Fruit fly (Drosophila melanogaster) whole organism, embryonic: ENCODE data around the gene Ptth.

Experiments
- Asciz ChIP-seq: fragments of 200-800 bp; sonication (Bioruptor generic); optimal IDR thresholded peaks from 2 replicates; lab custom pipeline; 2017; ENCODE audit warnings: missing biosample characterization, mild to moderate bottlenecking, missing genetic modification characterization, missing genetic modification reagents
- Bgb ChIP-seq: fragments of 200-800 bp; sonication (Bioruptor generic); IDR thresholded peaks from 2 replicates; pipeline ENCODE4 v1.3.6; 2022; ENCODE audit warnings: missing biosample characterization, missing genetic modification characterization; ENCODE audit not compliant: partially characterized antibody
- BtbVII ChIP-seq: fragments of 200-800 bp; sonication (Bioruptor generic); optimal IDR thresholded peaks from 3 replicates; lab custom pipeline; 2017; ENCODE audit warnings: missing biosample characterization, mild to moderate bottlenecking, missing genetic modification characterization
- C15 ChIP-seq: fragments of 200-800 bp; sonication (Bioruptor generic); IDR thresholded peaks from 3 replicates; pipeline ENCODE4 v1.3.6; 2022; ENCODE audit warnings: missing biosample characterization, missing genetic modification characterization
- CG14965 ChIP-seq: fragments of 200-800 bp; sonication (Bioruptor generic); optimal IDR thresholded peaks from 2 replicates; lab custom pipeline; 2016; ENCODE audit warnings: missing biosample characterization, missing genetic modification characterization, borderline replicate concordance
- CG17186 ChIP-seq: fragments of 200-800 bp; sonication (Bioruptor generic); optimal IDR thresholded peaks from 3 replicates; lab custom pipeline; 2017; ENCODE audit warnings: missing biosample characterization, missing genetic modification reagents, missing genetic modification characterization
- CG17361 ChIP-seq: fragments of 200-800 bp; sonication (Bioruptor generic); IDR thresholded peaks from 3 replicates; pipeline ENCODE4 v1.3.6; 2022; ENCODE audit warnings: missing biosample characterization, missing genetic modification characterization
- CG18476 ChIP-seq: fragments of 200-800 bp; sonication (Bioruptor generic); optimal IDR thresholded peaks from 2 replicates; lab custom pipeline; 2016; ENCODE audit warnings: missing biosample characterization, mild to moderate bottlenecking, missing genetic modification characterization
- CG2678 ChIP-seq: fragments of 200-800 bp; sonication (Bioruptor generic); optimal IDR thresholded peaks from 3 replicates; lab custom pipeline; 2019; ENCODE audit warnings: missing biosample characterization, mild to moderate bottlenecking, missing genetic modification characterization, moderate library complexity
- CG2875 ChIP-seq: fragments of 200-800 bp; sonication (Bioruptor generic); optimal IDR thresholded peaks from 2 replicates; lab custom pipeline; 2017; ENCODE audit warnings: missing biosample characterization, mild to moderate bottlenecking, missing genetic modification characterization, missing genetic modification reagents
- CG31388 ChIP-seq: fragments of 200-800 bp; sonication (Bioruptor generic); optimal IDR thresholded peaks from 2 replicates; lab custom pipeline; 2016; ENCODE audit warnings: missing biosample characterization, missing genetic modification characterization
- CG3281 ChIP-seq: fragments of 200-800 bp; sonication (Bioruptor generic); optimal IDR thresholded peaks from 3 replicates; lab custom pipeline; 2017; ENCODE audit warnings: missing biosample characterization, mild to moderate bottlenecking, missing genetic modification characterization
- CG4424 ChIP-seq: fragments of 200-800 bp; sonication (Bioruptor generic); optimal IDR thresholded peaks from 3 replicates; lab custom pipeline; 2016; ENCODE audit warnings: missing biosample characterization, missing genetic modification characterization
- CG7928 ChIP-seq: fragments of 200-800 bp; sonication (Bioruptor generic); optimal IDR thresholded peaks from 2 replicates; lab custom pipeline; 2017; ENCODE audit warnings: missing biosample characterization, mild to moderate bottlenecking, missing genetic modification characterization
- CTCF ChIP-seq: fragments of 200-800 bp; sonication (Bioruptor generic); optimal IDR thresholded peaks from 2 replicates; lab custom pipeline; 2017; ENCODE audit warnings: missing biosample characterization, mild to moderate bottlenecking, missing genetic modification characterization, moderate library complexity
- CrebB ChIP-seq: fragments of 200-800 bp; sonication (Bioruptor generic); optimal IDR thresholded peaks from 3 replicates; lab custom pipeline; 2018; ENCODE audit warnings: missing biosample characterization, mild to moderate bottlenecking, missing genetic modification characterization
- Deaf1 ChIP-seq: fragments of 200-800 bp; optimal IDR thresholded peaks from 3 replicates; lab custom pipeline; 2019; ENCODE audit warnings: missing biosample characterization, mild to moderate bottlenecking, missing genetic modification characterization, moderate library complexity
- Dref ChIP-seq: fragments of 200-800 bp; sonication (Bioruptor generic); IDR thresholded peaks from 2 replicates; pipeline ENCODE4 v1.3.6; 2022; ENCODE audit warnings: missing biosample characterization, missing genetic modification characterization
- Hey ChIP-seq: fragments of 200-800 bp; sonication (Bioruptor generic); optimal IDR thresholded peaks from 3 replicates; lab custom pipeline; 2018; ENCODE audit warnings: missing biosample characterization, mild to moderate bottlenecking, missing genetic modification characterization
- Max ChIP-seq: fragments of 200-800 bp; sonication (Bioruptor generic); optimal IDR thresholded peaks from 2 replicates; lab custom pipeline; 2016; ENCODE audit warnings: missing biosample characterization, mild to moderate bottlenecking, missing genetic modification characterization
- Meics ChIP-seq: fragments of 200-800 bp; sonication (Bioruptor generic); optimal IDR thresholded peaks from 2 replicates; lab custom pipeline; 2017; ENCODE audit warnings: missing biosample characterization, mild to moderate bottlenecking, missing genetic modification characterization
- NC2β ChIP-seq: fragments of 200-800 bp; sonication (Bioruptor generic); optimal IDR thresholded peaks from 2 replicates; lab custom pipeline; 2016; ENCODE audit warnings: missing biosample characterization, missing genetic modification characterization
- Nf-YA ChIP-seq: fragments of 200-800 bp; sonication (Bioruptor generic); IDR thresholded peaks from 2 replicates; pipeline ENCODE4 v1.3.6; 2022; ENCODE audit warnings: missing biosample characterization, missing genetic modification characterization
- Scr ChIP-seq: fragments of 200-800 bp; sonication (Bioruptor generic); IDR thresholded peaks from 2 replicates; pipeline ENCODE4 v1.3.6; 2022; ENCODE audit warnings: missing biosample characterization, missing genetic modification characterization; ENCODE audit not compliant: partially characterized antibody
- Sin3A ChIP-seq: fragments of >200 bp; optimal IDR thresholded peaks from 2 replicates; lab custom pipeline; 2018
- abd-A ChIP-seq: fragments of 200-800 bp; sonication (Bioruptor generic); optimal IDR thresholded peaks from 3 replicates; lab custom pipeline; 2019; ENCODE audit warnings: missing biosample characterization, mild to moderate bottlenecking, missing genetic modification characterization, moderate library complexity
- al ChIP-seq: fragments of 200-800 bp; sonication (Bioruptor generic); IDR thresholded peaks from 2 replicates; pipeline ENCODE4 v1.3.6; 2022; ENCODE audit warnings: missing biosample characterization, missing genetic modification characterization
- ap ChIP-seq: fragments of 200-800 bp; sonication (Bioruptor generic); IDR thresholded peaks from 2 replicates; pipeline ENCODE4 v1.3.6; 2022; ENCODE audit warnings: missing biosample characterization, missing genetic modification characterization
- bcd ChIP-seq: fragments of 200-800 bp; sonication (Bioruptor generic); optimal IDR thresholded peaks from 2 replicates; lab custom pipeline; 2017; ENCODE audit warnings: missing biosample characterization, mild to moderate bottlenecking, missing genetic modification characterization
- caup ChIP-seq: fragments of 200-800 bp; sonication (Bioruptor generic); optimal IDR thresholded peaks from 3 replicates; lab custom pipeline; 2017; ENCODE audit warnings: missing biosample characterization, mild to moderate bottlenecking, missing genetic modification characterization, moderate library complexity; ENCODE audit not compliant: severe bottlenecking
- cg ChIP-seq: fragments of 200-800 bp; sonication (Bioruptor generic); optimal IDR thresholded peaks from 3 replicates; lab custom pipeline; 2019; ENCODE audit warnings: missing biosample characterization, mild to moderate bottlenecking, missing genetic modification characterization, moderate library complexity
- chm ChIP-seq: fragments of 200-800 bp; sonication (Bioruptor generic); IDR thresholded peaks from 2 replicates; pipeline ENCODE4 v1.3.6; 2022; ENCODE audit warnings: missing biosample characterization, missing genetic modification characterization
- emc ChIP-seq: fragments of 200-800 bp; sonication (Bioruptor generic); optimal IDR thresholded peaks from 2 replicates; lab custom pipeline; 2016; ENCODE audit warnings: missing biosample characterization, missing genetic modification characterization
- eve ChIP-seq, 2 experiments: fragments of >200 bp; optimal IDR thresholded peaks; 2 replicates each; lab custom pipeline; 2017; ENCODE audit warnings: missing biosample characterization in 2 of 2, missing genetic modification characterization in 2 of 2
- ewg ChIP-seq: fragments of 200-800 bp; sonication (Bioruptor generic); optimal IDR thresholded peaks from 3 replicates; lab custom pipeline; 2017; ENCODE audit warnings: mild to moderate bottlenecking, missing biosample characterization, missing genetic modification reagents, missing genetic modification characterization
- fd102C ChIP-seq: fragments of 200-800 bp; sonication (Bioruptor generic); optimal IDR thresholded peaks from 2 replicates; lab custom pipeline; 2018; ENCODE audit warnings: missing biosample characterization, mild to moderate bottlenecking, missing genetic modification characterization, moderate library complexity
- gcm ChIP-seq: fragments of 200-800 bp; sonication (Bioruptor generic); optimal IDR thresholded peaks from 2 replicates; lab custom pipeline; 2019; ENCODE audit warnings: missing biosample characterization, mild to moderate bottlenecking, missing genetic modification characterization, moderate library complexity
- hkb ChIP-seq, 2 experiments: fragments of 200-800 bp in 1 of 2; fragments of >200 bp in 1 of 2; sonication (Bioruptor generic) in 1 of 2; IDR thresholded peaks in 1 of 2; optimal IDR thresholded peaks in 1 of 2; 2 replicates each; pipeline versions ENCODE4 v1.3.6 to Lab custom; 2017 to 2022; ENCODE audit warnings: missing biosample characterization in 1 of 2, missing genetic modification characterization in 1 of 2
- knrl ChIP-seq: fragments of 200-800 bp; sonication (Bioruptor generic); IDR thresholded peaks from 3 replicates; pipeline ENCODE4 v1.3.6; 2022; ENCODE audit warnings: missing biosample characterization, missing genetic modification characterization; ENCODE audit not compliant: partially characterized antibody
- lab ChIP-seq: fragments of 200-800 bp; sonication (Bioruptor generic); optimal IDR thresholded peaks from 3 replicates; lab custom pipeline; 2017; ENCODE audit warnings: missing biosample characterization, missing genetic modification characterization, mild to moderate bottlenecking, moderate library complexity, missing genetic modification reagents
- mld ChIP-seq: fragments of 200-800 bp; sonication (Bioruptor generic); IDR thresholded peaks from 3 replicates; pipeline ENCODE4 v1.3.6; 2022; ENCODE audit warnings: missing biosample characterization, missing genetic modification characterization; ENCODE audit not compliant: partially characterized antibody
- pfk ChIP-seq: fragments of 200-800 bp; sonication (Bioruptor generic); optimal IDR thresholded peaks from 2 replicates; lab custom pipeline; 2018; ENCODE audit warnings: missing biosample characterization, mild to moderate bottlenecking, missing genetic modification characterization, moderate library complexity
- phol ChIP-seq: fragments of 200-800 bp; sonication (Bioruptor generic); optimal IDR thresholded peaks from 3 replicates; lab custom pipeline; 2018; ENCODE audit warnings: missing biosample characterization, mild to moderate bottlenecking, missing genetic modification characterization, moderate library complexity
- sob ChIP-seq: fragments of 200-800 bp; sonication (Bioruptor generic); IDR thresholded peaks from 2 replicates; pipeline ENCODE4 v1.3.6; 2022; ENCODE audit warnings: missing biosample characterization, missing genetic modification characterization
- sr ChIP-seq: fragments of 200-800 bp; sonication (Bioruptor generic); IDR thresholded peaks from 3 replicates; pipeline ENCODE4 v1.3.6; 2022; ENCODE audit warnings: missing biosample characterization, missing genetic modification characterization
- stc ChIP-seq: fragments of 200-800 bp; sonication (Bioruptor generic); IDR thresholded peaks from 2 replicates; pipeline ENCODE4 v1.3.6; 2022; ENCODE audit warnings: missing biosample characterization, missing genetic modification characterization
- sug ChIP-seq: fragments of 200-800 bp; optimal IDR thresholded peaks from 2 replicates; lab custom pipeline; 2019; ENCODE audit warnings: missing biosample characterization, mild to moderate bottlenecking, missing genetic modification characterization, moderate library complexity
- zf30C ChIP-seq: fragments of 200-800 bp; sonication (Bioruptor generic); optimal IDR thresholded peaks from 3 replicates; lab custom pipeline; 2018; ENCODE audit warnings: missing biosample characterization, mild to moderate bottlenecking, missing genetic modification characterization
- zfh1 ChIP-seq: fragments of 200-800 bp; sonication (Bioruptor generic); IDR thresholded peaks from 3 replicates; pipeline ENCODE4 v1.3.6; 2022; ENCODE audit warnings: missing biosample characterization, missing genetic modification characterization

Ptth gene

DNA sequence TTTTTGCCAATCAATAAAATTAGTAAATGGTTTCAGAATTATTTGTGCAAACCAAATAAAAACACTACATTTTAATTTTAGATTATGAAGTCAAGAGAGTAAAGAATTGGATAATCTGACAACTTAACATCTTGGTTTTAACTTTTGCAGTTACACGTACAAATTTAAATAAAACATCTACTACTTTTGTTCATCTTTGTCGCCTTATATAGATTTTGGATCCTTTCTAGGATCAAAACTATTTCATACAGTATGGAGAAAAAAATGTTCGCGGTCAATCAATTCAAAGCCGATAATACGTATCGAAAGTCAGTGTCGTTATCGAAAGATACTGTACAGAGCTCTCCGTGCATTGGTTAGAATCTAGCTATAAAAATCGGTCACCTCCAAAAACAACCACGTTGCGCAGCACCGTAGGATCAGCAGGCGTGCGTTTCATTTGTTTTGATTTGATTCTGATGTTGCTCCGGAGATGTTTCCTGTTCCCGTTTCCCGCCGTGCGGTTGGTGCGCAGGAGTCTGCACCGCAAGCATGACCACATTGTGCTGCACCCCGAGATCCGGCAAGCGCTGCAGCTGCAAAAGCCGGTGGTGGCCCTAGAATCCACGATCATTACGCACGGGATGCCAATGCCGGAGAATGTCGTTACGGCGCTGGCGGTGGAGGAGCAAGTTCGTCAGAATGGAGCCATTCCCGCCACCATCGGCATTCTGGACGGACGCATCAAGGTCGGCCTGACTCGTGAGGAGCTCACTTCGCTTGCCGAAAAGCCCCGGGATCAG lies 12.7 kb downstream of the Ptth start, which contains the start of the genes uncNacbeta and CG2794 (continued):
- TF ChIP-seq Scr (GFP tag; lab: Robert Waterston, UW) (peak; percentile 60), CG3281 (GFP tag; lab: Kevin White, UChicago) (no peak), NC2β (no peak), sob (GFP tag; lab: Robert Waterston, UW) (no peak), abd-A (tag; lab: Kevin White, UChicago) (no peak), zf30C (GFP tag; lab: Kevin White, UChicago) (no peak), emc (GFP tag; lab: Kevin White, UChicago) (no peak), chm (GFP tag; lab: Robert Waterston, UW) (no peak), CG2678 (tag; lab: Kevin White, UChicago) (no peak), Bgb (GFP tag; lab: Robert Waterston, UW) (peak; percentile 87), Max (GFP tag; lab: Kevin White, UChicago) (no peak), CrebB (tag; lab: Kevin White, UChicago) (no peak), sug (no peak), mld (GFP tag; lab: Robert Waterston, UW) (0 out of 3 replicates have a peak, but pooled peaks have one; percentile 22), ap (no peak), Meics (GFP tag; lab: Kevin White, UChicago) (no peak), Nf-YA (GFP tag; lab: Robert Waterston, UW) (no peak), CG17361 (GFP tag; lab: Robert Waterston, UW) (no peak), fd102C (no peak), knrl (peak; percentile 47; the same call in 1 of the 3 replicates), eve (GFP tag; optimal IDR thresholded peaks at IDR 0.05; lab: Kevin White, UChicago) (no peak), sr (GFP tag; lab: Robert Waterston, UW) (no peak), stc (GFP tag; lab: Robert Waterston, UW) (no peak), CTCF (no peak), Deaf1 (tag; lab: Kevin White, UChicago) (no peak), Asciz (GFP tag; lab: Kevin White, UChicago) (no peak), CG7928 (GFP tag; lab: Kevin White, UChicago) (peak; percentile 64), ewg (GFP tag; lab: Kevin White, UChicago) (no peak), CG4424 (no peak), gcm (GFP tag; lab: Kevin White, UChicago) (no peak), lab (no peak), CG17186 (peak; percentile 20), CG2875 (GFP tag; lab: Kevin White, UChicago) (no peak), hkb (optimal IDR thresholded peaks at IDR 0.05; lab: Kevin White, UChicago) (no peak), hkb (GFP tag; IDR thresholded peaks at IDR 0.05; lab: Robert Waterston, UW) (no peak), pfk (GFP tag; lab: Kevin White, UChicago) (no peak), phol (tag; lab: Kevin White, UChicago) (peak; percentile 3), Hey (tag; lab: Kevin White, UChicago) (no peak), al (GFP tag; lab: Robert Waterston, UW) (no peak), caup (GFP tag; lab: Kevin White, UChicago) (no peak), CG31388 (no peak), CG18476 (GFP tag; lab: Kevin White, UChicago) (no peak), CG14965 (GFP tag; lab: Kevin White, UChicago) (no peak), bcd (GFP tag; lab: Kevin White, UChicago) (no peak), zfh1 (GFP tag; lab: Robert Waterston, UW) (no peak), Dref (GFP tag; lab: Robert Waterston, UW) (peak; percentile 97), cg (GFP tag; lab: Kevin White, UChicago) (no peak), Sin3A (lab: Kevin White, UChicago) (no peak), C15 (GFP tag; lab: Robert Waterston, UW) (no peak), BtbVII (GFP tag; lab: Kevin White, UChicago) (no peak)
